Fruit fly (Drosophila melanogaster) S2 (cell line): ENCODE data around the gene CG15170.

Experiments used
- CG8478 ChIP-seq: fragments of >200 bp; optimal IDR thresholded peaks from 2 replicates; lab custom pipeline; 2018
- CTCF ChIP-seq, 2 experiments: fragments of >200 bp; optimal IDR thresholded peaks; 2 replicates each; lab custom pipeline; 2018

The CG15170 gene

DNA sequence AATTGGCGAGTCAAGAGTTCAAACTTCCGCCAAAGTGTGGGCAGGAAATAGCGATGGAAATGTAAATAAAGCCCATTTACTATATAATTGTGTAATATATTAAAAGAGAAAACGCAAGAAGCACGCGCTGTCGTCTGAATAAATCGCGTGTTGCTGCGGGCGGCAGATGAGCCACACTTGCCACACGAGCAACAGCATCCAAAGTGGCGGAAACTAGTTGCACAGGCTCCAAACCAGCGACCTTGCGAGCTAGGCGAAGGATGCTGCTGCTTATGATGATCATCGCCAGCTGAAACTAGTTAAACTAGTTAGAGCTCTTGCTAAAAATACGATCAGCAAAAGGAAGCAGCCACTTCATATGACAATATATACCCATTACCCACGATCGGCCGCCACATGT is 10.6 kb downstream of the CG15170 start:
- no peak for TF ChIP-seq CTCF (optimal IDR thresholded peaks at IDR 0.05; lab: Kevin White, UChicago)
- no peak for TF ChIP-seq CG8478 (lab: Kevin White, UChicago)

DNA sequence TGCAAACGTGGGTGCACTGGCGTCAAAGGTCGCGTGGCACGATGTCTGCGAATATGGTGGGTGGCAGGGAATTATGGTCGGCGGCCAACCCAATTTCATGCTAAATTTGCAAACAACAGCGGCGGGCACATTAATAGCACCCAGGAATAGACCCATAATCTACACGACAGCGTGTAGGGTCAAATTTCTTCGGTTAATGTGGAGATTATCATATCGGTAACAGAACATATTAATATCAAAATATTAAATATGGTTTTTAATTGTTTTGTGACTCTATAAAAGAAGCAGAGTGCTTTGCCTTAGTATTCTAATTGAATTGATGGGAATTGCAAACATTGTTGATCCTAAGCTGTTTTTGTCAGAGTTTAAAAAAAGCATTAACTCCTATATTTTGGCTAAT is 11.1 kb downstream of the CG15170 start:
- no peak for TF ChIP-seq CG8478 (lab: Kevin White, UChicago)
- TF ChIP-seq CTCF (optimal IDR thresholded peaks at IDR 0.05; lab: Kevin White, UChicago) = no peak

dm6 chr2L:18976749-18977148 is 13.3 kb downstream of the CG15170 start:
- TF ChIP-seq CG8478 (lab: Kevin White, UChicago) (no peak), CTCF (optimal IDR thresholded peaks at IDR 0.05; lab: Kevin White, UChicago) (no peak)

DNA sequence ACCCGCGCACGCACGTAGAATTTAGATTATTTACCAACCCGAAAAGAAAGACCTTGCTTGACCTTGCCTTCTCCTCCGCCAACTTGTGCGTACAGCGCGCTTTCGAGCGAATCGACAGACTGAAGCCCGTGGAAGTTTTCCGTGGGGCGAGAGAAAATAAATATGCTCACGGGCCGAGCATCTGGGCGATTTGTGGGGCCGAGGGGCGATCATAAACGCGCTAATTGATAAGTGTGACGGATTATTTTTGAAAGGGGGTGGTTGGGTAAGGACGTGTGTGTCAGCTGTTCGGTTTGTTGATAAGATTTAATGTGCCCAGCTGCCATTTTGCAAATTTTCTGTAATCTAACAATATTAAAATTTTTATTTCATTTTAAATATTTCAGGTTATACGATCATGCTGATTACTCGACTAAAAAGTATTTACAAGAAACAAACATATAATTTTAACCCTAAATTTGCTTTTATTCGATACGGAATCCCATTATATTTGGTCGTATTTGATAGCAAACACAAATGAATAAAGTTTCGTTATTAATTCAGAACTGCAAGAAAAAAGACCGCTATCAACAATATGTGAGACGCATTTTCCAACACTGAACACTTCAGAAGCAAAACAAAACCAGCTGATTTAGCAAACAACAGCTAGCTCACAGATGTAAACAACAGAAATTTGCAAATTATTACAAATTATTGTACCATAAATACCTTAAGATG is 15.8 kb downstream of the CG15170 start, which contains the start of the genes L2HGDH and CG10431:
TSS of gene L2HGDH (minus strand) at position 386 of the 717 bp plus-strand sequence.
TSS of gene CG10431 (plus strand) at position 648 of the 717 bp plus-strand sequence.
- no peak for TF ChIP-seq CTCF (optimal IDR thresholded peaks at IDR 0.05; lab: Kevin White, UChicago)
- no peak for TF ChIP-seq CG8478 (lab: Kevin White, UChicago)

DNA sequence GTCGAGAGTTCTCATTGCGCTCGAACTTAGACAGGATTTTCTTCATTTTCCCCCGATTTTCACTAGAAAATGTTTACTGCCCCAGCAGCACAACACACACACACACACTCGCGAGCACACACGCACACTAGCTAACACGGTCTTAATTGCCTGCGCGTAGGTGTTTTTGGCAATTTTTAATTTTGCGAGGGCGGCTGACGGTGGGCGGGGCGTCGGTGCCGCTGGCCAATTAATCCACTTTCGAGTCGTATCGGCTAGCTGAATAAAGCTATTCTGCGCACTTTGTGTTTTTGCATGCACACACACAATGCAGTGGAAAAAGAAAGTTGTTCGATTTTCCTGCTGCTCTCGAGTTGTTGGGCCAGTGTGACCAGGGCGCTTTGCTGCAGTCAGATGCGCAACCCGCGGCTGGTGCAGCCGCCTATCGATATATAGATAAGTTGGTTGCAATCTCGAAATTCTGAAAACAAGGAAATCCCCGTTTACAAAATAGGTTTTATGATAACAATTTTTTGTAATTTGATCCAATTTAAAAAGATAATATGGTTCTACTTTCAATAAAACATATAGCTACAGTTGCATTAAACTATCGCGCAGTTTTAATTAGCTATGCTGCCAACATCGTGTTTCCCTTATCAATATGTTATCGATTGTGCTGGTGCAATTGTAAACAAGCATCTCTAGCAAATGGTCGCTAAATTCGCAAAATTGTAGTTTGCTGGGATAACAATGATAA is 21.5 kb downstream of the CG15170 start, which contains the start of the genes Nak and Tango6:
TSS of gene Nak (minus strand) at position 375 of the 736 bp plus-strand sequence.
TSS of gene Tango6 (plus strand) at position 659 of the 736 bp plus-strand sequence.
- TF ChIP-seq CG8478 (lab: Kevin White, UChicago) (no peak), CTCF (optimal IDR thresholded peaks at IDR 0.05; lab: Kevin White, UChicago) (no peak)

DNA sequence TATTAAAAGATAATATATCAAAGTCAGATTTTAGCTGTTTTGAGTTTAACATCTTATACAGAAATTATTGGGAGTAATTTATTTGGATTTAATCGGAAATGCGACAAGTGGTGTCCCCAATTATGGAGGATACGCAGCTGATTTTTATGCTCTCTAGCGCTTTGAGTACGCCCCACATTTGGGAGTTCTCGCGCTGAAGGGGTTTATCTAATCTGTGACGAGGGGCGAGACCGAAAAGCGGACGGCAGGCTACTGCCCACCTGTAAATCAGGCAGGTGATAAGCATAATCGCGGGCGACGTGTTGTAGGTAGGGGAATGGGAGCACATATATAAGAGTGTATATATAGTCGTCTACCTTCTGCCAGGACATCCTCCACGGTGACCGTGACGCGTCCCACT is 22.1 kb downstream of the CG15170 start:
- TF ChIP-seq CTCF (optimal IDR thresholded peaks at IDR 0.05; lab: Kevin White, UChicago) (no peak), CG8478 (lab: Kevin White, UChicago) (no peak)

DNA sequence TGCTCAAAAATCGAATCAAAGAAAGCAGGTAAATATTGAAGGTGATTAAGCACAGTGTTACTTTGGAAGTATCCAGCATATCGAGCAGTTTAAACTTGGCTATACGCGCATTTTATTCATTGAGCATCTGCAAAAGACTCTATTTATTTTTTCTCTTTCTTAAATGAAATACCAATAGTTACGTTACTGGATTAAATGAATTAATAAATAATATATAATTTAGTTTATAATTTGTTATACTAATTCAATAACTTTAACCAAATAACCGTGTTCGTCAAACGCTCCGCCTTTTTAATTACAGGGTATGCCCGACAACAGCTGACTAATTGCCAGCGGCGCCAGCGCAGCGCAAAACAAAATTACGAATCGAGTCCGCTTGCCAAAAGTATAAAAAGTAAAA is 23.2 kb downstream of the CG15170 start:
- TF ChIP-seq CG8478 (lab: Kevin White, UChicago) = no peak
- no peak for TF ChIP-seq CTCF (optimal IDR thresholded peaks at IDR 0.05; lab: Kevin White, UChicago)

- TF ChIP-seq CTCF (optimal IDR thresholded peaks at IDR 0.05; lab: Kevin White, UChicago) = no peak
- TF ChIP-seq CG8478 (lab: Kevin White, UChicago) = no peak
Observed at dm6 chr2L:18966214-18966556, 23.8 kb downstream of the CG15170 start.

DNA sequence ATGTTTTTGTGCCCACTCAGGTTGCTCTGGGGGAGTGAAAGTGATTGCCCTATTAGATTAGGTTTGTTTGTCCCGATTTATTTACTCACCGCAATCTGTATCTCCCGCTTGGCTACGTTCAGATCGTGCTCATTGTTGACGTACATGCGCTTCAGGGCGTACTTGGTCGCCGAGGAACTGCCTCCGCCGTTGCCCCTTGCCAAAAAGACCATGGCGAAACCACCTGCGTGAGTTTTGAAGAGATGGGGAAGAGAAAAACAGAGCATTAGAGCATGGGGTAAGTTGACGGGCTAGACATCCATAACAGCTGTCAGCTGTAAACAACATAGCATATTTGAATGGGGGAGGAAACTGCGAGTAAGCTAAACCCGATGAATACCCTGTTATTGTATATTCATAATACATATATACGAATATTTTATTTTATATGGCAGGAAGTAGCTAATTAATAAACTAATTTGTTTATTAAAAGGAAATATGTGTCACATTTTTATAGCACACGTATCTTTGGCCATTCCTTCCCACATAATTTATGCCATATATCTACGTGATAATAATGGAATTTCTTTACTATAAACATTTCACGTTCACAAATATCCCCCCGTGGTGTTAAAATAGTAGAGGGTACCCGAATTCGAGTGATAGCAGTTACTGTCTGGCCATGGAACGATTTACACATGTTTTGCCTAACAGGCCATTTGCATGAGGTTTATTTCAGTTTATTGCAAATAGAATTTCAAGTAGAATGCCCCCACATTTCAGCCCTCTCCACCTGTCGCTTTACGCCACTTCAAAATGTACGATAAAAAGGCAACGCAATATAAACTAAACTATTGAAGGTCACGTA is 24.4 kb downstream of the CG15170 start:
- no peak for TF ChIP-seq CTCF (optimal IDR thresholded peaks at IDR 0.05; lab: Kevin White, UChicago)
- TF ChIP-seq CG8478 (lab: Kevin White, UChicago) = no peak

- no peak for TF ChIP-seq CTCF (optimal IDR thresholded peaks at IDR 0.05; lab: Kevin White, UChicago)
- TF ChIP-seq CG8478 (lab: Kevin White, UChicago) = no peak
Observed at dm6 chr2L:18957142-18957674, 32.8 kb downstream of the CG15170 start, which contains the start of gene Bhmt. Gene Bhmt, minus strand, starts transcription at chr2L:18957311.

DNA sequence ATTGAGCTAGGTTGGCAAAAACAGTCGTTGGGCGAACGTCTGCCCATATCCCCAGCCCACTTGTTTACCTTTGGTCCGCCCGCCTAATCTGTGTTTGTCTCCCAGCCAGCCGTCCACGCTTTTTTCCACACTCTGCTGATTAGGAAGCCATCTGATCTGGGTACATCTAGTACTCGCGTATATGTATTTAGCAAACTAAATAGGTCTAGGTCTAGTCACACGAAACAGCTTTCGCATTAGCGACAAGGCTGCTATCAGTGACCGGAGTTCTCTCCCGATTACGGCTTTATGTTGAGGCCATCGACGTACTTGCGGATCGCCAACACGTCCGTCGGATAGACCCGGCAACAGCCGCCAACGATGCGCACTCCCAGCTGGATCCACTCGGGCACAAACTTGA is 34.4 kb downstream of the CG15170 start:
- TF ChIP-seq CTCF (optimal IDR thresholded peaks at IDR 0.05; lab: Kevin White, UChicago) = no peak

DNA sequence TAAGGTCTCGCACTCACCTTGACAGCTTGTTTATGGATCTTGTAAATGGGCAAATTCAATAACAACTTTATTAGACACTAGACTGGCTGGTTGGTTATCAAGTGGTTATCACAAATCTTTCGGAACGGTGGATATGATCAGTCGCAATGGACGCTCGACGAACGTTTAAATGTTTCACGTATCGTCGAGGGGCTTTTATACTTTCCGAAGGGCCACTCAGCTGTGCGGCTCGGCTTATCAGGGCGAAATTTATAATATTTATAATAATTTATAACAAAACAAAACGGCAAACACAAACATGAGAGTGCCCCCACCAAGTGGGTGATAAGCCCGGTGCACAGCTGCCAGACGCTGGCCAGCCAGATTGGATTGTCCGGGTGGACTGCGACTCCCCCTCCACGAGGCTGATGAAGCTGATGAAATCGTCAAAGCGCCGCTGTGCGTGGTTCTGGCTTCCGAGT is 35.7 kb downstream of the CG15170 start, which contains the start of gene CG10621:
TSS of gene CG10621 (minus strand) at position 177 of the 461 bp plus-strand sequence.
- no peak for TF ChIP-seq CTCF (optimal IDR thresholded peaks at IDR 0.05; lab: Kevin White, UChicago)
- no peak for TF ChIP-seq CG8478 (lab: Kevin White, UChicago)

DNA sequence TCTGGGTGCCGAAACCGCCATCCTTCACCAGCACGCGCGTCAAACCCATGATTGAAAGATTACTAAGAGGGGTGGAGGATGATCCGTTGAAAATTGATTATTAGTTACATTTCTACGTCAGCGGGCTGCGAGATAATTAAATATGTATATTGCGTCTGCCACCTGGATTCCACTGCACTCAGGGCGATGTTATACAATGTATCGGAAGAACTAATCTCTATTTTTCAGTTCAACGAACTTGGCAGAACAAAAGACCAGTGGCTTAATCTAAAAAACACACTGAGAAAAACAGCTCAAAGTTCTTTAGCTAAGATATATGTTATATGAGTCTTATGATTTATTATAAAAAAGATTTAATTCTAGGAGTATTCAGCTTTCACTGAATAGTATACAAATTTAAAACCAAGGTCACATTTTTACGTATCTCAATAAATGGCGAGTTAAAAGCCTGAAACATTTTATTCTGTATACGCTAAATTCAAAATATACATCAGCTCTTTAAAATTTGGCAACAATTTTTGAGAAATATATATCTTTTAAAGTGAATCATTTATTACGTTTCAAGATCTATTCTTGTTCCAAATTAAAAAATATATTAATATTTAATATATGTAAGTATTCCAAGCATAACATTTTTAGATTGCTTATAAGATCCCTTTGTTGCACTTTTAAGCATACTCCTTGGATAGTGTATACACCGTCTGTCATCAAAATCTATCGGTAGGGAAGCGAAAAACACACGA is 36.4 kb downstream of the CG15170 start:
- TF ChIP-seq CG8478 (lab: Kevin White, UChicago) (no peak), CTCF (optimal IDR thresholded peaks at IDR 0.05; lab: Kevin White, UChicago) (no peak)
